Worm (Caenorhabditis elegans) whole organism, L3 larva: ENCODE data around the gene arrd-23.

Experiments used
- ama-1 ChIP-seq: fragments of 150-350 bp; optimal IDR thresholded peaks from 2 replicates; lab custom pipeline; 2018
- elt-3 ChIP-seq, 3 experiments: fragments of 150-350 bp in 1 of 3; sonication (generic microtip) in 2 of 3; optimal IDR thresholded peaks; 2 replicates in 2 of 3; 4 replicates in 1 of 3; lab custom pipeline; 2014 to 2017; ENCODE audit warnings: missing biosample characterization in 3 of 3, missing genetic modification characterization in 3 of 3
- fkh-10 ChIP-seq: sonication (generic microtip); optimal IDR thresholded peaks from 2 replicates; lab custom pipeline; 2017; ENCODE audit warnings: missing biosample characterization, missing genetic modification reagents, missing genetic modification characterization
- fos-1 ChIP-seq: fragments of 150-350 bp; optimal IDR thresholded peaks from 2 replicates; lab custom pipeline; 2014; ENCODE audit warnings: missing biosample characterization, missing genetic modification characterization
- mdl-1 ChIP-seq: fragments of 150-350 bp; optimal IDR thresholded peaks from 2 replicates; lab custom pipeline; 2014; ENCODE audit warnings: missing biosample characterization, missing genetic modification characterization
- nhr-11 ChIP-seq: fragments of 150-350 bp; optimal IDR thresholded peaks from 2 replicates; lab custom pipeline; 2014; ENCODE audit warnings: missing biosample characterization, missing genetic modification characterization
- pha-4 ChIP-seq: fragments of 150-350 bp; optimal IDR thresholded peaks from 2 replicates; lab custom pipeline; 2014; ENCODE audit warnings: missing biosample characterization, missing genetic modification reagents, missing genetic modification characterization
- pqm-1 ChIP-seq: fragments of 150-350 bp; optimal IDR thresholded peaks from 2 replicates; lab custom pipeline; 2017; ENCODE audit warnings: missing biosample characterization, missing genetic modification characterization, inconsistent platforms
- skn-1 ChIP-seq: fragments of 150-350 bp; optimal IDR thresholded peaks from 2 replicates; lab custom pipeline; 2014; ENCODE audit warnings: missing biosample characterization, missing genetic modification characterization
- snpc-4 ChIP-seq: fragments of 150-350 bp; optimal IDR thresholded peaks from 2 replicates; lab custom pipeline; 2014; ENCODE audit warnings: missing biosample characterization, missing genetic modification characterization

- TF ChIP-seq fkh-10 (no peak), snpc-4 (tag; lab: Kevin White, UChicago) (no peak), ama-1 (lab: Kevin White, UChicago) (no peak), nhr-11 (tag; lab: Kevin White, UChicago) (no peak), elt-3 (tag; optimal IDR thresholded peaks at IDR 0.05; lab: Kevin White, UChicago) (no peak), pha-4 (no peak), pqm-1 (no peak), mdl-1 (tag; lab: Kevin White, UChicago) (no peak), fos-1 (tag; lab: Kevin White, UChicago) (no peak), skn-1 (tag; lab: Kevin White, UChicago) (no peak)
Observed at ce11 chrX:4932964-4933363, 47.2 kb downstream of the arrd-23 start.
